Fruit fly (Drosophila melanogaster) whole organism, adult: ENCODE data around the gene hng2.

Experiments
- CG5204 ChIP-seq: fragments of 200-800 bp; sonication (Bioruptor generic); optimal IDR thresholded peaks from 2 replicates; lab custom pipeline; 2016; ENCODE audit warnings: missing biosample characterization, missing genetic modification characterization
- cic ChIP-seq: fragments of 200-800 bp; sonication (Bioruptor generic); optimal IDR thresholded peaks from 2 replicates; lab custom pipeline; 2017; ENCODE audit warnings: missing biosample characterization, mild to moderate bottlenecking, missing genetic modification characterization, moderate library complexity
- pad ChIP-seq: fragments of 200-800 bp; sonication (Bioruptor generic); optimal IDR thresholded peaks from 3 replicates; lab custom pipeline; 2017; ENCODE audit warnings: missing biosample characterization, missing genetic modification characterization, mild to moderate bottlenecking, moderate library complexity, missing genetic modification reagents

- TF ChIP-seq pad (GFP tag; lab: Kevin White, UChicago) (no peak), CG5204 (GFP tag; lab: Kevin White, UChicago) (no peak), cic (GFP tag; lab: Kevin White, UChicago) (no peak)
These were observed 12.4 kb upstream of the hng2 start for dm6 chr3R:8793726-8794125.
